Worm (Caenorhabditis elegans) whole organism, young adult: ENCODE measurements around the gene wdr-54.

Experiments
- B0019.2 ChIP-seq: fragments of 200-800 bp; sonication (Bioruptor generic); conservative IDR thresholded peaks from 2 replicates; pipeline ENCODE4 v1.3.6; 2022; ENCODE audit warnings: missing genetic modification reagents, missing genetic modification characterization, missing compliant biosample characterization
- B0035.1 ChIP-seq: sonication (generic microtip); optimal IDR thresholded peaks from 2 replicates; lab custom pipeline; 2016; ENCODE audit warnings: missing genetic modification characterization, mild to moderate bottlenecking, missing compliant biosample characterization, missing genotype, missing genetic modification reagents
- B0261.1 ChIP-seq: sonication (generic microtip); optimal IDR thresholded peaks from 2 replicates; lab custom pipeline; 2016; ENCODE audit warnings: mild to moderate bottlenecking, missing genetic modification characterization, moderate library complexity, missing compliant biosample characterization
- C17E4.6 ChIP-seq: fragments of 200-800 bp; sonication (Bioruptor generic); IDR thresholded peaks from 2 replicates; pipeline ENCODE4 v1.3.6; 2022; ENCODE audit warnings: missing genetic modification reagents, missing genetic modification characterization, missing compliant biosample characterization
- F39B2.1 ChIP-seq: fragments of 200-800 bp; sonication (Bioruptor generic); IDR thresholded peaks from 2 replicates; pipeline ENCODE4 v1.3.6; 2022; ENCODE audit warnings: missing genetic modification reagents, missing genetic modification characterization, missing compliant biosample characterization
- F55B11.4 ChIP-seq: sonication (generic microtip); optimal IDR thresholded peaks from 2 replicates; lab custom pipeline; 2016; ENCODE audit warnings: missing compliant biosample characterization, missing genetic modification characterization, borderline replicate concordance; ENCODE audit not compliant: insufficient read depth
- F57A8.1 ChIP-seq: fragments of 200-800 bp; sonication (Bioruptor generic); optimal IDR thresholded peaks from 2 replicates; lab custom pipeline; 2018; ENCODE audit warnings: mild to moderate bottlenecking, missing genetic modification characterization, moderate library complexity, missing compliant biosample characterization
- T26A5.8 ChIP-seq: sonication (generic microtip); optimal IDR thresholded peaks from 2 replicates; lab custom pipeline; 2016; ENCODE audit warnings: missing genetic modification characterization, missing compliant biosample characterization
- Y67H2A.10 ChIP-seq: fragments of 200-800 bp; sonication (Bioruptor generic); conservative IDR thresholded peaks from 2 replicates; pipeline ENCODE4 v1.3.6; 2022; ENCODE audit warnings: missing genetic modification reagents, missing genetic modification characterization, missing compliant biosample characterization
- aptf-2 ChIP-seq: fragments of 200-800 bp; sonication (Bioruptor generic); conservative IDR thresholded peaks from 2 replicates; pipeline ENCODE4 v1.3.6; 2022; ENCODE audit warnings: missing genetic modification reagents, missing genetic modification characterization, missing compliant biosample characterization
- aptf-3 ChIP-seq: fragments of 200-800 bp; sonication (Bioruptor generic); IDR thresholded peaks from 2 replicates; pipeline ENCODE4 v1.3.6; 2022; ENCODE audit warnings: missing genetic modification characterization, missing compliant biosample characterization
- atf-7 ChIP-seq: sonication (generic microtip); optimal IDR thresholded peaks from 2 replicates; lab custom pipeline; 2017; ENCODE audit warnings: mild to moderate bottlenecking, missing genetic modification characterization, missing compliant biosample characterization
- athp-1 ChIP-seq: sonication (generic microtip); optimal IDR thresholded peaks from 2 replicates; lab custom pipeline; 2017; ENCODE audit warnings: mild to moderate bottlenecking, missing genetic modification characterization, missing compliant biosample characterization
- ceh-100 ChIP-seq: fragments of 200-800 bp; sonication (Bioruptor generic); IDR thresholded peaks from 2 replicates; pipeline ENCODE4 v1.3.6; 2022; ENCODE audit warnings: missing genetic modification reagents, missing genetic modification characterization, missing compliant biosample characterization
- ceh-40 ChIP-seq: fragments of 200-800 bp; sonication (Bioruptor generic); IDR thresholded peaks from 2 replicates; pipeline ENCODE4 v1.3.6; 2022; ENCODE audit warnings: missing genetic modification characterization, missing compliant biosample characterization
- ceh-58 ChIP-seq: fragments of 200-800 bp; sonication (Bioruptor generic); IDR thresholded peaks from 2 replicates; pipeline ENCODE4 v1.3.6; 2022; ENCODE audit warnings: missing genetic modification characterization, missing compliant biosample characterization
- ceh-79 ChIP-seq: sonication (generic microtip); optimal IDR thresholded peaks from 2 replicates; lab custom pipeline; 2017; ENCODE audit warnings: mild to moderate bottlenecking, missing genetic modification characterization, missing compliant biosample characterization
- dpl-1 ChIP-seq: fragments of 150-350 bp; optimal IDR thresholded peaks from 2 replicates; lab custom pipeline; 2014; ENCODE audit warnings: missing biosample characterization, missing genetic modification reagents, missing genetic modification characterization
- egl-44 ChIP-seq: fragments of 200-800 bp; sonication (Bioruptor generic); IDR thresholded peaks from 2 replicates; pipeline ENCODE4 v1.3.6; 2022; ENCODE audit warnings: missing genetic modification reagents, missing genetic modification characterization, missing compliant biosample characterization
- egrh-3 ChIP-seq: fragments of 200-800 bp; sonication (Bioruptor generic); IDR thresholded peaks from 2 replicates; pipeline ENCODE4 v1.3.6; 2022; ENCODE audit warnings: missing genetic modification reagents, missing genetic modification characterization, missing compliant biosample characterization
- gei-17 ChIP-seq: fragments of 200-800 bp; sonication (Bioruptor generic); optimal IDR thresholded peaks from 2 replicates; lab custom pipeline; 2018; ENCODE audit warnings: mild to moderate bottlenecking, missing genetic modification characterization, missing compliant biosample characterization
- him-1 ChIP-seq: sonication (generic microtip); optimal IDR thresholded peaks from 2 replicates; lab custom pipeline; 2016; ENCODE audit warnings: missing genotype, missing genetic modification reagents, missing genetic modification characterization, missing compliant biosample characterization
- hlh-12 ChIP-seq: sonication (generic microtip); optimal IDR thresholded peaks from 2 replicates; lab custom pipeline; 2016; ENCODE audit warnings: missing genetic modification characterization, missing compliant biosample characterization
- hmg-1.2 ChIP-seq: fragments of 200-800 bp; sonication (Bioruptor generic); IDR thresholded peaks from 2 replicates; pipeline ENCODE4 v1.3.6; 2022; ENCODE audit warnings: missing genetic modification reagents, missing genetic modification characterization, missing compliant biosample characterization
- hsf-1 ChIP-seq: fragments of 200-800 bp; sonication (Bioruptor generic); IDR thresholded peaks from 2 replicates; pipeline ENCODE4 v1.3.6; 2022; ENCODE audit warnings: missing genetic modification reagents, missing genetic modification characterization, missing compliant biosample characterization
- let-607 ChIP-seq, 2 experiments: fragments of 200-800 bp in 1 of 2; sonication (Bioruptor generic) in 1 of 2; sonication (generic microtip) in 1 of 2; optimal IDR thresholded peaks; 2 replicates each; lab custom pipeline; 2016 to 2018; ENCODE audit warnings: mild to moderate bottlenecking in 2 of 2, missing compliant biosample characterization in 2 of 2, missing genetic modification characterization in 2 of 2, moderate library complexity in 2 of 2, missing genotype in 1 of 2
- lin-35 ChIP-seq, 3 experiments: fragments of 150-350 bp in 2 of 3; sonication (generic microtip) in 1 of 3; optimal IDR thresholded peaks; 2 replicates each; lab custom pipeline; 2014 to 2018; ENCODE audit warnings: missing biosample characterization in 3 of 3, missing genetic modification characterization in 3 of 3, missing genetic modification reagents in 3 of 3
- lin-54 ChIP-seq: fragments of 200-800 bp; sonication (Bioruptor generic); optimal IDR thresholded peaks from 2 replicates; lab custom pipeline; 2018; ENCODE audit warnings: mild to moderate bottlenecking, missing genetic modification characterization, missing compliant biosample characterization
- lsy-27 ChIP-seq: sonication (generic microtip); optimal IDR thresholded peaks from 2 replicates; lab custom pipeline; 2017; ENCODE audit warnings: missing genetic modification characterization, mild to moderate bottlenecking, missing compliant biosample characterization, antibody characterized with exemption, missing genotype, borderline replicate concordance; ENCODE audit not compliant: insufficient read depth
- madf-6 ChIP-seq: fragments of 200-800 bp; sonication (Bioruptor generic); IDR thresholded peaks from 2 replicates; pipeline ENCODE4 v1.3.6; 2022; ENCODE audit warnings: missing genetic modification reagents, missing genetic modification characterization, missing compliant biosample characterization
- mel-28 ChIP-seq: sonication (generic microtip); optimal IDR thresholded peaks from 2 replicates; lab custom pipeline; 2016; ENCODE audit warnings: borderline replicate concordance, mild to moderate bottlenecking, missing genetic modification characterization, missing compliant biosample characterization
- mxl-1 ChIP-seq: sonication (generic microtip); optimal IDR thresholded peaks from 2 replicates; lab custom pipeline; 2016; ENCODE audit warnings: missing genetic modification characterization, missing compliant biosample characterization
- nfyb-1 ChIP-seq: fragments of 200-800 bp; sonication (Bioruptor generic); IDR thresholded peaks from 2 replicates; pipeline ENCODE4 v1.3.6; 2022; ENCODE audit warnings: missing genetic modification reagents, missing genetic modification characterization, missing compliant biosample characterization
- nhr-120 ChIP-seq: fragments of 200-800 bp; sonication (Bioruptor generic); IDR thresholded peaks from 2 replicates; pipeline ENCODE4 v1.3.6; 2022; ENCODE audit warnings: missing genetic modification characterization, missing compliant biosample characterization
- nhr-80 ChIP-seq: sonication (generic microtip); optimal IDR thresholded peaks from 2 replicates; lab custom pipeline; 2016; ENCODE audit warnings: missing genetic modification characterization, missing compliant biosample characterization
- repo-1 ChIP-seq: sonication (generic microtip); optimal IDR thresholded peaks from 2 replicates; lab custom pipeline; 2017; ENCODE audit warnings: mild to moderate bottlenecking, missing genetic modification characterization, missing compliant biosample characterization
- snpc-1.1 ChIP-seq: sonication (generic microtip); optimal IDR thresholded peaks from 2 replicates; lab custom pipeline; 2017; ENCODE audit warnings: missing genetic modification characterization, mild to moderate bottlenecking, missing compliant biosample characterization, antibody characterized with exemption, moderate library complexity, missing genotype, missing genetic modification reagents; ENCODE audit not compliant: insufficient read depth
- snpc-4 ChIP-seq, 5 experiments: fragments of 150-350 bp in 1 of 5; sonication (generic microtip) in 4 of 5; optimal IDR thresholded peaks; 2 replicates each; lab custom pipeline; 2014 to 2018; ENCODE audit warnings: missing genetic modification characterization in 5 of 5, missing biosample characterization in 3 of 5, antibody characterized with exemption in 2 of 5, mild to moderate bottlenecking in 2 of 5, missing compliant biosample characterization in 2 of 5, missing genotype in 2 of 5, moderate library complexity in 2 of 5, missing genetic modification reagents in 1 of 5
- somi-1 ChIP-seq: fragments of 200-800 bp; sonication (Bioruptor generic); optimal IDR thresholded peaks from 2 replicates; lab custom pipeline; 2018; ENCODE audit warnings: mild to moderate bottlenecking, missing genetic modification characterization, missing compliant biosample characterization
- tlf-1 ChIP-seq: fragments of 200-800 bp; sonication (Bioruptor generic); optimal IDR thresholded peaks from 2 replicates; lab custom pipeline; 2018; ENCODE audit warnings: mild to moderate bottlenecking, missing genetic modification characterization, missing compliant biosample characterization
- xnd-1 ChIP-seq: sonication (generic microtip); optimal IDR thresholded peaks from 2 replicates; lab custom pipeline; 2016; ENCODE audit warnings: missing genotype, missing genetic modification reagents, missing genetic modification characterization, missing compliant biosample characterization
- ztf-28 ChIP-seq: fragments of 200-800 bp; sonication (Bioruptor generic); IDR thresholded peaks from 2 replicates; pipeline ENCODE4 v1.3.6; 2022; ENCODE audit warnings: missing genetic modification reagents, missing genetic modification characterization, missing compliant biosample characterization
- ztf-3 ChIP-seq: fragments of 200-800 bp; sonication (Bioruptor generic); optimal IDR thresholded peaks from 2 replicates; lab custom pipeline; 2018; ENCODE audit warnings: mild to moderate bottlenecking, missing genetic modification characterization, missing compliant biosample characterization

wdr-54 gene

ce11 chrX:806515-806914 is 22.2 kb upstream of the wdr-54 start (continued):
- TF ChIP-seq hmg-1.2 (GFP tag; lab: Robert Waterston, UW): peak; percentile 91
- TF ChIP-seq lin-35 (GFP tag; optimal IDR thresholded peaks at IDR 0.05; lab: Kevin White, UChicago): peak in 2 of 3 experiments; percentile 68 to 97
- no peak for TF ChIP-seq F39B2.1
- peak; percentile 74; the same call in 1 of the 2 replicates for TF ChIP-seq C17E4.6 (GFP tag; lab: Robert Waterston, UW)
- peak; percentile 83 to 95 for TF ChIP-seq let-607 (tag; optimal IDR thresholded peaks at IDR 0.05; lab: Kevin White, UChicago)
- peak; percentile 92 for TF ChIP-seq lin-54
- TF ChIP-seq B0261.1 (tag; lab: Kevin White, UChicago): peak; percentile 57
- TF ChIP-seq nfyb-1: peak; percentile 97
- peak; percentile 98 for TF ChIP-seq atf-7 (tag; lab: Kevin White, UChicago)
- TF ChIP-seq snpc-4 (GFP tag; optimal IDR thresholded peaks at IDR 0.05; lab: Kevin White, UChicago): peak; percentile 60
- TF ChIP-seq snpc-4 (tag; optimal IDR thresholded peaks at IDR 0.05; lab: Kevin White, UChicago): peak; percentile 78 to 90 (median 84)
- no peak for TF ChIP-seq T26A5.8 (tag; lab: Kevin White, UChicago)
- TF ChIP-seq gei-17 (GFP tag; lab: Kevin White, UChicago): peak; percentile 96
- peak; percentile 51 for TF ChIP-seq ceh-79 (tag; lab: Kevin White, UChicago)
- TF ChIP-seq mxl-1: no peak
- peak; percentile 94 for TF ChIP-seq F57A8.1 (GFP tag; lab: Kevin White, UChicago)
- TF ChIP-seq hlh-12 (tag; lab: Kevin White, UChicago): no peak
- TF ChIP-seq aptf-2 (GFP tag; lab: Robert Waterston, UW): 0 out of 2 replicates have a peak, but pooled peaks have one; percentile 23
- TF ChIP-seq him-1 (tag; lab: Kevin White, UChicago): no peak
- TF ChIP-seq tlf-1 (GFP tag; lab: Kevin White, UChicago): peak; percentile 98
- peak; percentile 97 for TF ChIP-seq nhr-80 (tag; lab: Kevin White, UChicago)
- 0 out of 2 replicates have a peak, but pooled peaks have one; percentile 72 for TF ChIP-seq ceh-58 (GFP tag; lab: Robert Waterston, UW)
- peak; percentile 95 for TF ChIP-seq somi-1 (GFP tag; lab: Kevin White, UChicago)
- peak; percentile 55 for TF ChIP-seq egrh-3 (GFP tag; lab: Robert Waterston, UW)
- peak; percentile 90 for TF ChIP-seq egl-44 (GFP tag; lab: Robert Waterston, UW)
- TF ChIP-seq F55B11.4 (tag; lab: Kevin White, UChicago): no peak
- TF ChIP-seq B0019.2 (GFP tag; lab: Robert Waterston, UW): no peak
- peak; percentile 52 for TF ChIP-seq lsy-27
- peak; percentile 35 for TF ChIP-seq dpl-1 (GFP tag; lab: Kevin White, UChicago)
- TF ChIP-seq snpc-1.1 (tag; lab: Kevin White, UChicago): no peak
- TF ChIP-seq, all 124 proteins: peak for 92

ce11 chrX:810694-811093 is 18.0 kb upstream of the wdr-54 start, which contains the start of gene F25E2.2:
Gene F25E2.2 (minus strand): TSS chrX:810794.
- TF ChIP-seq ceh-40 (GFP tag; lab: Robert Waterston, UW) (no peak), mel-28 (tag; lab: Kevin White, UChicago) (no peak), Y67H2A.10 (GFP tag; lab: Robert Waterston, UW) (no peak), B0035.1 (tag; lab: Kevin White, UChicago) (no peak), madf-6 (GFP tag; lab: Robert Waterston, UW) (no peak), nhr-120 (GFP tag; lab: Robert Waterston, UW) (no peak), ztf-28 (no peak), xnd-1 (tag; lab: Kevin White, UChicago) (no peak), lin-35 (GFP tag; optimal IDR thresholded peaks at IDR 0.05; lab: Kevin White, UChicago) (no peak), hsf-1 (GFP tag; lab: Robert Waterston, UW) (no peak), ztf-3 (GFP tag; lab: Kevin White, UChicago) (no peak), athp-1 (no peak), aptf-3 (GFP tag; lab: Robert Waterston, UW) (no peak), ceh-100 (GFP tag; lab: Robert Waterston, UW) (no peak), repo-1 (tag; lab: Kevin White, UChicago) (no peak), atf-7 (tag; lab: Kevin White, UChicago) (no peak)
